Worm (Caenorhabditis elegans) whole organism, L4 larva: Measurements from ENCODE around the gene F08F3.4.

Source experiments
- F10B5.3 ChIP-seq: sonication (generic microtip); optimal IDR thresholded peaks from 2 replicates; lab custom pipeline; 2016; ENCODE audit warnings: mild to moderate bottlenecking, missing genetic modification characterization, missing compliant biosample characterization
- Y105C5A.15 ChIP-seq: fragments of 200-800 bp; sonication (Bioruptor generic); IDR thresholded peaks from 2 replicates; pipeline ENCODE4 v1.3.6; 2022; ENCODE audit warnings: missing genetic modification characterization, missing compliant biosample characterization
- Y5F2A.4 ChIP-seq: fragments of 200-800 bp; sonication (Bioruptor generic); optimal IDR thresholded peaks from 2 replicates; lab custom pipeline; 2018; ENCODE audit warnings: mild to moderate bottlenecking, missing genetic modification characterization, missing compliant biosample characterization
- aha-1 ChIP-seq: fragments of 150-350 bp; peaks from one replicate; lab custom pipeline; 2014; ENCODE audit warnings: missing biosample characterization, missing genetic modification characterization
- ceh-20 ChIP-seq: fragments of 200-800 bp; sonication (Bioruptor generic); IDR thresholded peaks from 2 replicates; pipeline ENCODE4 v1.3.6; 2022; ENCODE audit warnings: missing genetic modification reagents, missing genetic modification characterization, missing compliant biosample characterization
- ceh-82 ChIP-seq: sonication (generic microtip); optimal IDR thresholded peaks from 2 replicates; lab custom pipeline; 2017; ENCODE audit warnings: missing biosample characterization, missing genetic modification characterization
- cey-2 ChIP-seq: sonication (generic microtip); optimal IDR thresholded peaks from 3 replicates; lab custom pipeline; 2017; ENCODE audit warnings: missing genetic modification characterization, mild to moderate bottlenecking, missing compliant biosample characterization, antibody characterized with exemption, borderline replicate concordance; ENCODE audit not compliant: insufficient read depth
- dmd-6 ChIP-seq: fragments of 200-800 bp; sonication (Bioruptor generic); IDR thresholded peaks from 2 replicates; pipeline ENCODE4 v1.3.6; 2022; ENCODE audit warnings: missing genetic modification reagents, missing genetic modification characterization, missing compliant biosample characterization
- dve-1 ChIP-seq: sonication (generic microtip); optimal IDR thresholded peaks from 2 replicates; lab custom pipeline; 2017; ENCODE audit warnings: antibody characterized with exemption, mild to moderate bottlenecking, missing genetic modification characterization, missing compliant biosample characterization; ENCODE audit not compliant: insufficient read depth
- hlh-11 ChIP-seq: fragments of 200-800 bp; sonication (Bioruptor generic); optimal IDR thresholded peaks from 2 replicates; lab custom pipeline; 2018; ENCODE audit warnings: mild to moderate bottlenecking, missing genetic modification characterization, missing compliant biosample characterization
- hlh-30 ChIP-seq: sonication (generic microtip); optimal IDR thresholded peaks from 2 replicates; lab custom pipeline; 2017; ENCODE audit warnings: antibody characterized with exemption, mild to moderate bottlenecking, missing genetic modification characterization, missing compliant biosample characterization; ENCODE audit not compliant: insufficient read depth
- lin-13 ChIP-seq: fragments of 150-350 bp; optimal IDR thresholded peaks from 2 replicates; lab custom pipeline; 2014; ENCODE audit warnings: missing biosample characterization, missing genetic modification reagents, missing genetic modification characterization
- lsy-2 ChIP-seq, 2 experiments: fragments of 150-350 bp in 1 of 2; sonication (generic microtip) in 1 of 2; optimal IDR thresholded peaks; 2 replicates each; lab custom pipeline; 2014 to 2017; ENCODE audit warnings: missing biosample characterization in 2 of 2, missing genetic modification characterization in 2 of 2
- madf-9 ChIP-seq: fragments of 200-800 bp; sonication (Bioruptor generic); conservative IDR thresholded peaks from 2 replicates; pipeline ENCODE4 v1.3.6; 2022; ENCODE audit warnings: missing genetic modification reagents, missing genetic modification characterization, missing compliant biosample characterization
- mdl-1 ChIP-seq, 2 experiments: fragments of 150-350 bp in 1 of 2; sonication (generic microtip) in 1 of 2; optimal IDR thresholded peaks; 2 replicates each; lab custom pipeline; 2014 to 2017; ENCODE audit warnings: missing biosample characterization in 2 of 2, missing genetic modification characterization in 2 of 2
- mes-2 ChIP-seq: sonication (generic microtip); optimal IDR thresholded peaks from 2 replicates; lab custom pipeline; 2016; ENCODE audit warnings: missing genotype, mild to moderate bottlenecking, missing genetic modification characterization, missing compliant biosample characterization; ENCODE audit not compliant: poor library complexity, severe bottlenecking
- mxl-3 ChIP-seq: fragments of 200-800 bp; sonication (Bioruptor generic); optimal IDR thresholded peaks from 2 replicates; lab custom pipeline; 2018; ENCODE audit warnings: mild to moderate bottlenecking, missing genetic modification characterization, missing compliant biosample characterization
- nhr-10 ChIP-seq: fragments of 150-350 bp; optimal IDR thresholded peaks from 2 replicates; lab custom pipeline; 2014; ENCODE audit warnings: missing biosample characterization, missing genetic modification characterization
- nhr-11 ChIP-seq: fragments of 150-350 bp; optimal IDR thresholded peaks from 2 replicates; lab custom pipeline; 2014; ENCODE audit warnings: missing biosample characterization, missing genetic modification characterization
- nhr-237 ChIP-seq: sonication (generic microtip); optimal IDR thresholded peaks from 2 replicates; lab custom pipeline; 2017; ENCODE audit warnings: missing biosample characterization, missing genetic modification characterization
- nhr-25 ChIP-seq: sonication (generic microtip); optimal IDR thresholded peaks from 2 replicates; lab custom pipeline; 2017; ENCODE audit warnings: missing genetic modification characterization, mild to moderate bottlenecking, missing compliant biosample characterization, antibody characterized with exemption, moderate library complexity, borderline replicate concordance; ENCODE audit not compliant: insufficient read depth
- nhr-28 ChIP-seq: fragments of 150-350 bp; optimal IDR thresholded peaks from 2 replicates; lab custom pipeline; 2014; ENCODE audit warnings: missing biosample characterization, missing genetic modification characterization
- nhr-41 ChIP-seq: fragments of 200-800 bp; sonication (Bioruptor generic); IDR thresholded peaks from 2 replicates; pipeline ENCODE4 v1.3.6; 2022; ENCODE audit warnings: missing genetic modification reagents, missing genetic modification characterization, missing compliant biosample characterization
- nhr-42 ChIP-seq: fragments of 200-800 bp; sonication (Bioruptor generic); IDR thresholded peaks from 2 replicates; pipeline ENCODE4 v1.3.6; 2022; ENCODE audit warnings: missing genetic modification characterization, missing compliant biosample characterization
- nhr-48 ChIP-seq: sonication (generic microtip); optimal IDR thresholded peaks from 2 replicates; lab custom pipeline; 2016; ENCODE audit warnings: mild to moderate bottlenecking, missing genetic modification characterization, missing compliant biosample characterization
- nhr-77 ChIP-seq: fragments of 150-350 bp; optimal IDR thresholded peaks from 2 replicates; lab custom pipeline; 2014; ENCODE audit warnings: missing biosample characterization, missing genetic modification characterization
- php-3 ChIP-seq: fragments of 200-800 bp; sonication (Bioruptor generic); IDR thresholded peaks from 2 replicates; pipeline ENCODE4 v1.3.6; 2022; ENCODE audit warnings: missing genetic modification reagents, missing genetic modification characterization, missing compliant biosample characterization
- pqm-1 ChIP-seq: sonication (generic microtip); optimal IDR thresholded peaks from 2 replicates; lab custom pipeline; 2017; ENCODE audit warnings: missing biosample characterization, missing genetic modification characterization
- saeg-2 ChIP-seq: fragments of 200-800 bp; sonication (Bioruptor generic); IDR thresholded peaks from 2 replicates; pipeline ENCODE4 v1.3.6; 2022; ENCODE audit warnings: missing genetic modification reagents, missing genetic modification characterization, missing compliant biosample characterization
- set-16 ChIP-seq: fragments of 200-800 bp; sonication (Bioruptor generic); IDR thresholded peaks from 2 replicates; pipeline ENCODE4 v1.3.6; 2022; ENCODE audit warnings: missing genetic modification reagents, missing genetic modification characterization, missing compliant biosample characterization
- tra-1 ChIP-seq: fragments of 200-800 bp; sonication (Bioruptor generic); IDR thresholded peaks from 2 replicates; pipeline ENCODE4 v1.3.6; 2022; ENCODE audit warnings: missing genetic modification reagents, missing genetic modification characterization, missing compliant biosample characterization
- unc-62 ChIP-seq, 3 experiments: fragments of 150-350 bp in 1 of 3; sonication (generic microtip); optimal IDR thresholded peaks in 2 of 3; peaks in 1 of 3; 1 replicate in 1 of 3; 2 replicates in 2 of 3; lab custom pipeline; 2014 to 2017; ENCODE audit warnings: missing biosample characterization in 3 of 3, missing genetic modification characterization in 3 of 3, missing genetic modification reagents in 3 of 3, missing genotype in 1 of 3
- zfp-2 ChIP-seq: sonication (generic microtip); optimal IDR thresholded peaks from 2 replicates; lab custom pipeline; 2016; ENCODE audit warnings: mild to moderate bottlenecking, missing genetic modification characterization, missing compliant biosample characterization
- zip-2 ChIP-seq: fragments of 150-350 bp; optimal IDR thresholded peaks from 2 replicates; lab custom pipeline; 2014; ENCODE audit warnings: missing biosample characterization, missing genetic modification characterization

The F08F3.4 gene

ce11 chrV:5408223-5408622, 2.5 kb upstream of the F08F3.4 start, which contains the start of gene C25A6.1 (continued):
- no peak for TF ChIP-seq zip-2 (tag; lab: Kevin White, UChicago)

- TF ChIP-seq ceh-20 (GFP tag; lab: Robert Waterston, UW) (peak; percentile 64; the same call in 1 of the 2 replicates), dve-1 (tag; lab: Kevin White, UChicago) (no peak), unc-62 (GFP tag; optimal IDR thresholded peaks at IDR 0.05 in 1 of 2; lab: Kevin White, UChicago) (peak in 1 of 2 experiments; percentile 99), unc-62 (tag; optimal IDR thresholded peaks at IDR 0.05; lab: Kevin White, UChicago) (no peak)
Measured at ce11 chrV:5408921-5409320, 1.8 kb upstream of the F08F3.4 start.

- TF ChIP-seq nhr-11 (tag; lab: Kevin White, UChicago) (no peak), nhr-48 (peak; percentile 62), mdl-1 (tag; optimal IDR thresholded peaks at IDR 0.05; lab: Kevin White, UChicago) (peak in 1 of 2 experiments; percentile 22), Y5F2A.4 (GFP tag; lab: Kevin White, UChicago) (no peak), nhr-28 (tag; lab: Kevin White, UChicago) (peak; percentile 31), dmd-6 (GFP tag; lab: Robert Waterston, UW) (peak; percentile 65), madf-9 (GFP tag; lab: Robert Waterston, UW) (no peak), aha-1 (tag; lab: Kevin White, UChicago) (peak; percentile 83)
Measured at ce11 chrV:5412808-5413405, 2.2 kb downstream of the F08F3.4 start, which contains the start of gene F08F3.10. Gene F08F3.10 (plus strand): TSS chrV:5413355.

ce11 chrV:5419915-5420314, 9.2 kb downstream of the F08F3.4 start, which contains the start of gene F08F3.6:
Gene F08F3.6 (minus strand): TSS chrV:5420067.
- TF ChIP-seq zfp-2 (tag; lab: Kevin White, UChicago) (no peak), ceh-82 (tag; lab: Kevin White, UChicago) (no peak), mes-2 (tag; lab: Kevin White, UChicago) (no peak), Y105C5A.15 (GFP tag; lab: Robert Waterston, UW) (no peak), madf-9 (GFP tag; lab: Robert Waterston, UW) (no peak), hlh-11 (no peak), lin-13 (GFP tag; lab: Kevin White, UChicago) (no peak), nhr-48 (no peak), saeg-2 (GFP tag; lab: Robert Waterston, UW) (no peak), dmd-6 (GFP tag; lab: Robert Waterston, UW) (no peak)

- TF ChIP-seq lsy-2 (tag; optimal IDR thresholded peaks at IDR 0.05; lab: Kevin White, UChicago) = no peak
- no peak for TF ChIP-seq nhr-77 (tag; lab: Kevin White, UChicago)
- peak in 1 of 2 experiments; percentile 96 for TF ChIP-seq unc-62 (GFP tag; optimal IDR thresholded peaks at IDR 0.05 in 1 of 2; lab: Kevin White, UChicago)
- TF ChIP-seq unc-62 (tag; optimal IDR thresholded peaks at IDR 0.05; lab: Kevin White, UChicago) = no peak
- TF ChIP-seq zip-2 (tag; lab: Kevin White, UChicago) = peak; percentile 66
Measured at ce11 chrV:5423120-5423519, 12.4 kb downstream of the F08F3.4 start, which contains the start of gene cyp-14A5. Gene cyp-14A5 (minus strand): TSS chrV:5423282.

- peak; percentile 95 for TF ChIP-seq dmd-6 (GFP tag; lab: Robert Waterston, UW)
- peak; percentile 32 for TF ChIP-seq nhr-77 (tag; lab: Kevin White, UChicago)
- no peak for TF ChIP-seq nhr-41 (GFP tag; lab: Robert Waterston, UW)
- TF ChIP-seq php-3 (GFP tag; lab: Robert Waterston, UW) = 0 out of 2 replicates have a peak, but pooled peaks have one; percentile 16
- TF ChIP-seq nhr-28 (tag; lab: Kevin White, UChicago) = peak; percentile 88
- peak; percentile 67 for TF ChIP-seq pqm-1 (tag; lab: Kevin White, UChicago)
- TF ChIP-seq F10B5.3 = no peak
- peak; percentile 34 for TF ChIP-seq nhr-10 (tag; lab: Kevin White, UChicago)
- no peak for TF ChIP-seq zip-2 (tag; lab: Kevin White, UChicago)
- TF ChIP-seq mdl-1 (tag; optimal IDR thresholded peaks at IDR 0.05; lab: Kevin White, UChicago) = peak; percentile 54 to 97
- TF ChIP-seq nhr-48 = peak; percentile 39
- TF ChIP-seq lsy-2 (tag; optimal IDR thresholded peaks at IDR 0.05; lab: Kevin White, UChicago) = no peak
- TF ChIP-seq ceh-20 (GFP tag; lab: Robert Waterston, UW) = peak; percentile 79
- peak; percentile 81 for TF ChIP-seq dve-1 (tag; lab: Kevin White, UChicago)
- no peak for TF ChIP-seq cey-2 (tag; lab: Kevin White, UChicago)
- no peak for TF ChIP-seq set-16 (GFP tag; lab: Robert Waterston, UW)
- peak; percentile 96 for TF ChIP-seq mxl-3 (GFP tag; lab: Kevin White, UChicago)
- peak; percentile 53 for TF ChIP-seq aha-1 (tag; lab: Kevin White, UChicago)
- TF ChIP-seq tra-1 (GFP tag; lab: Robert Waterston, UW) = peak; percentile 85
- TF ChIP-seq nhr-237 (tag; lab: Kevin White, UChicago) = no peak
- no peak for TF ChIP-seq ceh-82 (tag; lab: Kevin White, UChicago)
- peak; percentile 77 for TF ChIP-seq hlh-11
- peak; percentile 75 for TF ChIP-seq hlh-30 (tag; lab: Kevin White, UChicago)
- no peak for TF ChIP-seq zfp-2 (tag; lab: Kevin White, UChicago)
- TF ChIP-seq nhr-25 = peak; percentile 80
- peak in 1 of 2 experiments; percentile 32 for TF ChIP-seq unc-62 (GFP tag; optimal IDR thresholded peaks at IDR 0.05 in 1 of 2; lab: Kevin White, UChicago)
- TF ChIP-seq unc-62 (tag; optimal IDR thresholded peaks at IDR 0.05; lab: Kevin White, UChicago) = no peak
- TF ChIP-seq nhr-42 (GFP tag; lab: Robert Waterston, UW) = no peak
Measured at ce11 chrV:5425008-5425407, 14.3 kb downstream of the F08F3.4 start.
